Fruit fly (Drosophila melanogaster): ENCODE measurements around the gene fy.

The fy gene

DNA sequence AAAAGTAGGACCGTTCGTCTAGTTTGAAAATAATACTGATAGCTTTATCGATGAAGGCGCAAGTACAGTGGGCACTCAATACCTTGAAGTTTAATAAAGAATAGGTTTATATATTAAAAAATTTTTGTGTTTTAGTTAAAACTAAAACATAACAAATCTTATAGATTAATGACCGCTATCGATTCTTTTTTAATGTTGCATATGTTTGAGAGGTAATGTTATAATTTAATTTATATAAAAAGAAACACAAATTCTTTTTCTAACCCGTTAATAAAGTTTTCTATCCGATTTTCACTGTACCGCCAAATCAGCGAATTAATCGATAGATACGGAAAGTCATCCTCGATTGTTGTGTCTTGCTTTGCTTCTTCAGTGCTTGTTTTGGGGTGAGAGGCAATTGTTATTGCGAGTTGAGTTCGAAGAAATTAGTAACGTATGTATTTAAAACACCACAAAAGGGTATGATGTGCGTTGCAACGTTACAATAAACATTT is 18.9 kb downstream of the fy start, which contains the start of the genes Dad1 and CG13384 (continued):
- TF ChIP-seq CG2889 (GFP tag; IDR thresholded peaks at IDR 0.05) (peak; percentile 84), CG31388 (GFP tag; optimal IDR thresholded peaks at IDR 0.05) (peak; percentile 78), CG15073 (GFP tag; optimal IDR thresholded peaks at IDR 0.05) (peak; percentile 43), Lpt (GFP tag; optimal IDR thresholded peaks at IDR 0.05) (no peak), CG10366 (GFP tag; IDR thresholded peaks at IDR 0.05) (peak; percentile 87), CHES-1-like (GFP tag; optimal IDR thresholded peaks at IDR 0.05) (peak; percentile 54), MBD-R2 (GFP tag; IDR thresholded peaks at IDR 0.05) (peak; percentile 65; the same call in 1 of the 2 replicates), tll (GFP tag; optimal IDR thresholded peaks at IDR 0.05) (peak in 1 of 2 experiments; percentile 50), Rfx (GFP tag; IDR thresholded peaks at IDR 0.05) (peak; percentile 95), nerfin-1 (tag; optimal IDR thresholded peaks at IDR 0.05) (peak; percentile 90), Mes4 (GFP tag; optimal IDR thresholded peaks at IDR 0.05) (peak; percentile 29), vfl (GFP tag; optimal IDR thresholded peaks at IDR 0.05) (peak; percentile 61), z (GFP tag; IDR thresholded peaks at IDR 0.05) (no peak), ato (GFP tag; IDR thresholded peaks at IDR 0.05; ENCODE audit: partially characterized antibody) (0 out of 2 replicates have a peak, but pooled peaks have one; percentile 23), Taf1 (GFP tag; IDR thresholded peaks at IDR 0.05) (peak; percentile 83), D (optimal IDR thresholded peaks at IDR 0.05) (no peak), D (GFP tag; optimal IDR thresholded peaks at IDR 0.05) (peak; percentile 81), CG17829 (tag; optimal IDR thresholded peaks at IDR 0.05) (peak; percentile 96), CG11696 (GFP tag; IDR thresholded peaks at IDR 0.05) (peak; percentile 65), Adf1 (GFP tag; IDR thresholded peaks at IDR 0.05) (peak; percentile 72), CG32532 (GFP tag; IDR thresholded peaks at IDR 0.05) (peak; percentile 96), Antp (GFP tag; optimal IDR thresholded peaks at IDR 0.05) (no peak), gsb-n (tag; optimal IDR thresholded peaks at IDR 0.05) (peak; percentile 92), CG17328 (GFP tag; IDR thresholded peaks at IDR 0.05) (peak; percentile 87), CG1647 (GFP tag; optimal IDR thresholded peaks at IDR 0.05) (peak; percentile 32), Nf-YB (GFP tag; optimal IDR thresholded peaks at IDR 0.05) (peak; percentile 81), ind (GFP tag; optimal IDR thresholded peaks at IDR 0.05) (peak; percentile 92), CG4282 (GFP tag; optimal IDR thresholded peaks at IDR 0.05) (no peak), CG16815 (GFP tag; optimal IDR thresholded peaks at IDR 0.05) (peak; percentile 92), B-H1 (GFP tag; IDR thresholded peaks at IDR 0.05) (peak; percentile 85), CG31365 (tag; optimal IDR thresholded peaks at IDR 0.05) (no peak), CG17802 (tag; optimal IDR thresholded peaks at IDR 0.05) (peak; percentile 28), CG11695 (GFP tag; IDR thresholded peaks at IDR 0.05) (peak; percentile 92), zfh1 (GFP tag; IDR thresholded peaks at IDR 0.05) (peak; percentile 85), Dek (tag; optimal IDR thresholded peaks at IDR 0.05) (peak; percentile 96), CG10431 (GFP tag; optimal IDR thresholded peaks at IDR 0.05) (peak; percentile 85), Sry-δ (GFP tag; optimal IDR thresholded peaks at IDR 0.05) (peak; percentile 49), Dip2 (GFP tag; IDR thresholded peaks at IDR 0.05) (0 out of 2 replicates have a peak, but pooled peaks have one; percentile 35), luna (GFP tag; optimal IDR thresholded peaks at IDR 0.05) (no peak), CG43689 (GFP tag; IDR thresholded peaks at IDR 0.05) (peak; percentile 72), crp (GFP tag; optimal IDR thresholded peaks at IDR 0.05) (peak in 1 of 2 experiments; percentile 58), trh (GFP tag; optimal IDR thresholded peaks at IDR 0.05) (peak; percentile 78), en (GFP tag; optimal IDR thresholded peaks at IDR 0.05) (no peak), CG7839 (tag; optimal IDR thresholded peaks at IDR 0.05) (peak; percentile 96), CG6683 (GFP tag; optimal IDR thresholded peaks at IDR 0.05) (peak; percentile 86), exex (tag; optimal IDR thresholded peaks at IDR 0.05) (peak; percentile 90), CG11093 (GFP tag; IDR thresholded peaks at IDR 0.05) (peak; percentile 85), NC2β (GFP tag; optimal IDR thresholded peaks at IDR 0.05) (peak; percentile 28), CG30431 (GFP tag; optimal IDR thresholded peaks at IDR 0.05) (peak; percentile 69), CG12744 (GFP tag; optimal IDR thresholded peaks at IDR 0.05) (peak; percentile 77), Side (GFP tag; optimal IDR thresholded peaks at IDR 0.05) (no peak), toy (GFP tag; IDR thresholded peaks at IDR 0.05) (peak; percentile 81)
